Fruit fly (Drosophila melanogaster): ENCODE measurements around the gene Gr93b.

Gene Gr93b

DNA sequence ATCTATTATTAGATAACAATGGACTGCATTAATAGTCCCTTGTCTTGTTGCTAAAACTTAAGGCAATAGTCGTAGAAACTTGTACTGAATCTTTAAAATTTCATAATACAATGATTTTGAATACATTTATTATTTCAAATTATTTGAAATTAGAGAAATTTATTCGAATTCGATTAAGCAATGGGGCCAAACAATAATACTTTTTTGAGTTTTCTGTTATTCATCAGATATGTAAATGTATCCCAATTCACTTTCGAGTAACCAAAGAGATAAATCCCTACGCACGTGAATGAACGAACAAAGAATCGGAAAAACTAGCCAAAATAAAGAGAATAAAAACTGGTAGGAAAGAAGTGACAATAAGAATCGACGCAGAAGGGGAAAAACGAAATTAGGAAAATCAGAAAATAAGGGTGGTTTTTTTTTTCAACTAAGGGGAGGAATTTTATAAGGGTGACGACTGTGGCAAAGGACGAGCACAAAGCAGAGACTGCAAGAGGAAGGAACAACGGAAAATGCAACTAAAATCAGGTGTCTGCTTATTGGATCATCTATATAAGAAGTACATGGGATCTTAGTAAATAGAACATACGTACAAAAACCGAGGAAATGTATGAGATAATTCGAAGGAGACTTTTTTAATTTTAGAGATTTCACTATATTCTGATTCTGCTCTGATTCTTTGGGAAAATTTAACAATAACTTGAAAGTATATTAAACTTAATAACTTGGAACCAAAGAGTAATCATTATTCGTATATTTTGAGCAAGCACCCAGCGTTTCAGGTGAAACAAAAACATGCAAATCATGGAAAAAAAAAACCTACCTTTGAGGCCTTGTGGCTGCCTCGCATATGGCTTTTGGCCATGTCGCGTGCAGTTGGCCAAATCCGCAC, 11.3 kb upstream of the Gr93b start (continued):
- TF ChIP-seq CG8924 (tag; optimal IDR thresholded peaks at IDR 0.05) (peak; percentile 2), CG4854 (GFP tag; optimal IDR thresholded peaks at IDR 0.05) (no peak), CHES-1-like (GFP tag; optimal IDR thresholded peaks at IDR 0.05) (no peak), sens (GFP tag) (peak; percentile 75), unc-4 (GFP tag; IDR thresholded peaks at IDR 0.05; ENCODE audit: partially characterized antibody) (no peak), psq (GFP tag; optimal IDR thresholded peaks at IDR 0.05) (peak; percentile 79), CG2202 (tag; optimal IDR thresholded peaks at IDR 0.05) (no peak), C15 (GFP tag; IDR thresholded peaks at IDR 0.05) (no peak), pita (GFP tag; optimal IDR thresholded peaks at IDR 0.05) (no peak), emc (GFP tag; optimal IDR thresholded peaks at IDR 0.05) (no peak), Blimp-1 (GFP tag; optimal IDR thresholded peaks at IDR 0.05) (peak; percentile 1), CG13624 (GFP tag; optimal IDR thresholded peaks at IDR 0.05) (no peak), nerfin-2 (GFP tag; IDR thresholded peaks at IDR 0.05; ENCODE audit: partially characterized antibody) (no peak), jigr1 (GFP tag; IDR thresholded peaks at IDR 0.05) (no peak), grau (tag; optimal IDR thresholded peaks at IDR 0.05) (peak; percentile 21), Six4 (GFP tag; optimal IDR thresholded peaks at IDR 0.05) (no peak), CG12659 (GFP tag; optimal IDR thresholded peaks at IDR 0.05) (no peak), Mrtf (GFP tag; IDR thresholded peaks at IDR 0.05) (no peak), trem (tag; optimal IDR thresholded peaks at IDR 0.05) (no peak), dati (GFP tag; IDR thresholded peaks at IDR 0.05) (no peak), BtbVII (GFP tag; optimal IDR thresholded peaks at IDR 0.05) (no peak), CG17802 (tag; optimal IDR thresholded peaks at IDR 0.05) (no peak), Bdp1 (GFP tag; optimal IDR thresholded peaks at IDR 0.05) (no peak), Spps (tag; optimal IDR thresholded peaks at IDR 0.05) (no peak), CG10431 (GFP tag; optimal IDR thresholded peaks at IDR 0.05) (peak; percentile 19), Bgb (GFP tag; IDR thresholded peaks at IDR 0.05; ENCODE audit: partially characterized antibody) (no peak), D19A (tag; optimal IDR thresholded peaks at IDR 0.05) (peak; percentile 73), Dref (GFP tag; IDR thresholded peaks at IDR 0.05) (no peak), CG11696 (GFP tag; IDR thresholded peaks at IDR 0.05) (no peak), CG10979 (tag; optimal IDR thresholded peaks at IDR 0.05) (no peak), kay (GFP tag; optimal IDR thresholded peaks at IDR 0.05) (no peak), Ssrp (tag; optimal IDR thresholded peaks at IDR 0.05) (no peak), Hr51 (GFP tag; optimal IDR thresholded peaks at IDR 0.05) (peak in 1 of 2 experiments; percentile 28), Poxn (GFP tag; IDR thresholded peaks at IDR 0.05) (no peak), pnt (GFP tag; optimal IDR thresholded peaks at IDR 0.05) (no peak), sna (GFP tag; IDR thresholded peaks at IDR 0.05; ENCODE audit: partially characterized antibody) (no peak)

DNA sequence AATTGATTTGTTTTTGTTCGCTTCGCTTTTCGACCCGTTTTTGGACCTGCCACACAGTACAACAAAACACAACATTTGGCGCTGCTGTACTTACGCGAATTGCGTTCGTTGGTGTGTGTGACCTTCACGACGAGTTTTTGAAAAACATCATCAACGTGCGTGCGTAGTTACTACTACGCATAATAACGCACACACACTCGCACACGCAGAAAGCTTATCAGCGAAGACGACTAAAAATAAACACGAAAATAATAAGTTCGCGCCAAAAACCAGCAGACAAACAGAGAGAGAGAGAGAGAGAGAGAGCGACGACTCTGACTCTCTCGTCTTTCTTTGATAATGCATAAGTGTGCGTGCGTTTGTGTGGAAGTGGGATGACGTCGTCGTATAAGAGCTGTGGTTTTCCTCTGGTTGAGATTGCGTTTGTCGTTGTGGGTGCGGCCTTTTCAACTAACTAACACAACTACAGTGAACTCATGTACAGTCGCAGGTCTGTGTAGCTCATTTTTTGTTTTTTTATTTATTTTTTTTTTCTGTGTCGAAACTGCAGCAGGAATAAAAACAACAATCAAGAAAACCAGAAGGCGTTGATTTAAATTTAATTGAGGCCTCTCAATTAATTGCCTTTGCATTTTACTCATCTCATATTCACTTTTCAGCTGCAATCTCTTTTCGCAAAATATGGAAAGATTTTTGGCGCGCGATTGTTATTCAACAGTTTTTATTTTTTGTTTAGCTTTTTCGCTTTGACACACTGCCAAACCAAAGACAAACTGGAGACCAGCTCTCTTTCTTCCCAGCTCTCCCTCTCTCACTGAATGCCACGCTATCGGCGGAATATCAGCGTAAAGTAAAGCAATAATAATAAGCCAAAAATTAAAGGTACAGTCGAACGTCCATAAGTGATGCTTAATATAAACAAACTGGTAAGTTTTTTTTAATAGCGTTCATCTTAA, 10.3 kb upstream of the Gr93b start:
- TF ChIP-seq hkb (optimal IDR thresholded peaks at IDR 0.05) (no peak), hkb (GFP tag; IDR thresholded peaks at IDR 0.05) (no peak), Awh (GFP tag; IDR thresholded peaks at IDR 0.05) (0 out of 2 replicates have a peak, but pooled peaks have one; percentile 30), CG2202 (tag; optimal IDR thresholded peaks at IDR 0.05) (no peak), Mad (GFP tag; optimal IDR thresholded peaks at IDR 0.05) (no peak), pros (GFP tag; optimal IDR thresholded peaks at IDR 0.05) (peak; percentile 78), ind (GFP tag; optimal IDR thresholded peaks at IDR 0.05) (no peak), BtbVII (GFP tag; optimal IDR thresholded peaks at IDR 0.05) (peak; percentile 28), Pdp1 (GFP tag; optimal IDR thresholded peaks at IDR 0.05) (peak in 1 of 2 experiments; percentile 89), vnd (GFP tag; IDR thresholded peaks at IDR 0.05; ENCODE audit: partially characterized antibody) (peak; percentile 26; the same call in 1 of the 3 replicates), sob (GFP tag; IDR thresholded peaks at IDR 0.05) (peak; percentile 42; the same call in 1 of the 2 replicates), CG6272 (GFP tag; IDR thresholded peaks at IDR 0.05) (no peak), Med (GFP tag) (peak; percentile 68), Chrac-16 (GFP tag; optimal IDR thresholded peaks at IDR 0.05) (peak; percentile 1)
